Fruit fly (Drosophila melanogaster) whole organism, prepupa: ENCODE measurements around the gene CG12516.

Experiments
- CG11294 ChIP-seq: fragments of 200-800 bp; sonication (Bioruptor generic); IDR thresholded peaks from 2 replicates; pipeline ENCODE4 v1.3.6; 2022; ENCODE audit warnings: missing biosample characterization, missing genetic modification characterization
- CG7368 ChIP-seq: fragments of 200-800 bp; sonication (Bioruptor generic); optimal IDR thresholded peaks from 3 replicates; lab custom pipeline; 2016; ENCODE audit warnings: missing biosample characterization, missing genetic modification characterization
- CG8632 ChIP-seq: fragments of 200-800 bp; sonication (Bioruptor generic); optimal IDR thresholded peaks from 3 replicates; lab custom pipeline; 2016; ENCODE audit warnings: missing biosample characterization, missing genetic modification characterization
- Ets96B ChIP-seq: fragments of 200-800 bp; optimal IDR thresholded peaks from 2 replicates; lab custom pipeline; 2019; ENCODE audit warnings: missing biosample characterization, mild to moderate bottlenecking, missing genetic modification characterization, moderate library complexity
- Met ChIP-seq: fragments of 200-800 bp; sonication (Bioruptor generic); optimal IDR thresholded peaks from 3 replicates; lab custom pipeline; 2016; ENCODE audit warnings: missing biosample characterization, missing genetic modification characterization
- OdsH ChIP-seq: fragments of 200-800 bp; sonication (Bioruptor generic); optimal IDR thresholded peaks from 3 replicates; lab custom pipeline; 2016; ENCODE audit warnings: missing biosample characterization, missing genetic modification characterization
- fkh ChIP-seq: fragments of 200-800 bp; sonication (Bioruptor generic); optimal IDR thresholded peaks from 3 replicates; lab custom pipeline; 2017; ENCODE audit warnings: missing biosample characterization, mild to moderate bottlenecking, missing genetic modification characterization, moderate library complexity

dm6 chr3R:28336046-28336771 lies 31.8 kb upstream of the CG12516 start, which contains the start of gene larp:
- no peak for TF ChIP-seq CG8632 (GFP tag; lab: Kevin White, UChicago)
- TF ChIP-seq Ets96B (tag; lab: Kevin White, UChicago) = peak; percentile 26
- TF ChIP-seq CG7368 (GFP tag; lab: Kevin White, UChicago) = no peak
- peak; percentile 58 for TF ChIP-seq Met (GFP tag; lab: Kevin White, UChicago)
- no peak for TF ChIP-seq fkh (GFP tag; lab: Kevin White, UChicago)
- peak; percentile 55 for TF ChIP-seq OdsH (GFP tag; lab: Kevin White, UChicago)
- no peak; the same call in 1 of the 2 replicates for TF ChIP-seq CG11294 (GFP tag; lab: Robert Waterston, UW)
